Fruit fly (Drosophila melanogaster) S2 (cell line): ENCODE data around the gene krz.

Experiments
- CG8478 ChIP-seq: fragments of >200 bp; optimal IDR thresholded peaks from 2 replicates; lab custom pipeline; 2018
- CTCF ChIP-seq, 2 experiments: fragments of >200 bp; optimal IDR thresholded peaks; 2 replicates each; lab custom pipeline; 2018

- no peak for TF ChIP-seq CTCF (optimal IDR thresholded peaks at IDR 0.05; lab: Kevin White, UChicago)
- TF ChIP-seq CG8478 (lab: Kevin White, UChicago) = no peak
Measured at dm6 chr3R:32029134-32029533, 22.7 kb downstream of the krz start.
